Worm (Caenorhabditis elegans) whole organism, early embryonic: ENCODE data around the gene adt-1.

Experiments
- B0310.2 ChIP-seq: sonication (generic microtip); optimal IDR thresholded peaks from 2 replicates; lab custom pipeline; 2016; ENCODE audit warnings: mild to moderate bottlenecking, missing genetic modification characterization, missing compliant biosample characterization
- aly-1 ChIP-seq: sonication (generic microtip); optimal IDR thresholded peaks from 2 replicates; lab custom pipeline; 2016; ENCODE audit warnings: missing genetic modification characterization, missing compliant biosample characterization
- ama-1 ChIP-seq: fragments of 150-350 bp; optimal IDR thresholded peaks from 2 replicates; lab custom pipeline; 2014
- ceh-13 ChIP-seq: fragments of 200-800 bp; sonication (Bioruptor generic); optimal IDR thresholded peaks from 2 replicates; lab custom pipeline; 2018; ENCODE audit warnings: mild to moderate bottlenecking, missing genetic modification characterization, missing compliant biosample characterization
- ets-7 ChIP-seq: sonication (generic microtip); optimal IDR thresholded peaks from 2 replicates; lab custom pipeline; 2016; ENCODE audit warnings: missing genotype, missing genetic modification characterization, missing compliant biosample characterization
- flt-1 ChIP-seq: fragments of 200-800 bp; sonication (Bioruptor generic); IDR thresholded peaks from 2 replicates; pipeline ENCODE4 v1.3.6; 2022; ENCODE audit warnings: missing genetic modification characterization, missing compliant biosample characterization
- hmbx-1 ChIP-seq: sonication (generic microtip); optimal IDR thresholded peaks from 2 replicates; lab custom pipeline; 2016; ENCODE audit warnings: mild to moderate bottlenecking, missing genetic modification characterization, missing compliant biosample characterization
- hmg-4 ChIP-seq: fragments of 200-800 bp; sonication (Bioruptor generic); optimal IDR thresholded peaks from 2 replicates; lab custom pipeline; 2018; ENCODE audit warnings: mild to moderate bottlenecking, missing genetic modification characterization, missing compliant biosample characterization
- pes-1 ChIP-seq: fragments of 200-800 bp; sonication (Bioruptor generic); IDR thresholded peaks from 2 replicates; pipeline ENCODE4 v1.3.6; 2022; ENCODE audit warnings: missing genetic modification reagents, missing genetic modification characterization, missing compliant biosample characterization
- scrt-1 ChIP-seq: fragments of 200-800 bp; sonication (Bioruptor generic); IDR thresholded peaks from 2 replicates; pipeline ENCODE4 v1.3.6; 2022; ENCODE audit warnings: missing genetic modification characterization, missing compliant biosample characterization
- sea-1 ChIP-seq: fragments of 200-800 bp; sonication (Bioruptor generic); conservative IDR thresholded peaks from 2 replicates; pipeline ENCODE4 v1.3.6; 2022; ENCODE audit warnings: missing genetic modification characterization, missing compliant biosample characterization
- tbx-11 ChIP-seq: fragments of 200-800 bp; sonication (Bioruptor generic); IDR thresholded peaks from 2 replicates; pipeline ENCODE4 v1.3.6; 2022; ENCODE audit warnings: missing genetic modification characterization, missing compliant biosample characterization
- tbx-37 ChIP-seq: fragments of 200-800 bp; sonication (Bioruptor generic); conservative IDR thresholded peaks from 2 replicates; pipeline ENCODE4 v1.3.6; 2022; ENCODE audit warnings: missing genetic modification reagents, missing genetic modification characterization, missing compliant biosample characterization
- tra-4 ChIP-seq: sonication (generic microtip); optimal IDR thresholded peaks from 2 replicates; lab custom pipeline; 2017; ENCODE audit warnings: missing genetic modification characterization, missing compliant biosample characterization

DNA sequence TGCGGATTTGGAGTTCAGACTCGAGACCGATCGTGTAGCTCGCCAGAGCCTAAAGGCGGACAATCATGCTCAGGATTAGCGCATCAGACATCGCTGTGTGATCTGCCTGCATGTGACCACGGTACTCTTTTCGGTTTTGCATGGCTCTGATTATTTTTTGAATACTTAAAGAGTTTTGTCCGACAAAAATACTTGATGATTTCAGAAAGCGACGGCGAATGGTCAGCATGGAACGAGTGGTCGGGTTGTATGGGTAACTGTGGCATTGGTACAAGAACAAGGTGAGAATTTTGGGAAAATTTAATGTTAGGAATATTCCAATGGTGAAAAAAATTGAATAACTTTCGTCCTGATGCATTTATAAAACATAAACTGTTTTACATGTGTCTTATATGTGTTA is 8.8 kb downstream of the adt-1 start:
- TF ChIP-seq ets-7 (tag; lab: Kevin White, UChicago) (no peak), hmg-4 (GFP tag; lab: Kevin White, UChicago) (no peak), pes-1 (GFP tag; lab: Robert Waterston, UW) (no peak), tra-4 (tag; lab: Kevin White, UChicago) (no peak), flt-1 (GFP tag; lab: Robert Waterston, UW) (no peak), ama-1 (lab: Kevin White, UChicago) (no peak), scrt-1 (GFP tag; lab: Robert Waterston, UW) (no peak), ceh-13 (GFP tag; lab: Kevin White, UChicago) (no peak), B0310.2 (no peak), tbx-11 (GFP tag; lab: Robert Waterston, UW) (no peak), tbx-37 (GFP tag; lab: Robert Waterston, UW) (no peak), aly-1 (tag; lab: Kevin White, UChicago) (no peak), hmbx-1 (tag; lab: Kevin White, UChicago) (no peak), sea-1 (GFP tag; lab: Robert Waterston, UW) (no peak)
